Fruit fly (Drosophila melanogaster) whole organism, prepupa: Measurements from ENCODE around the gene stg.
A peak's percentile ranks its signal among the peaks of the same experiment; 100 is the strongest.

Experiments used
- CG10631 ChIP-seq: fragments of 200-800 bp; sonication (Bioruptor generic); optimal IDR thresholded peaks from 2 replicates; lab custom pipeline; 2016; ENCODE audit warnings: missing biosample characterization, missing genetic modification characterization
- CG11294 ChIP-seq: fragments of 200-800 bp; sonication (Bioruptor generic); IDR thresholded peaks from 2 replicates; pipeline ENCODE4 v1.3.6; 2022; ENCODE audit warnings: missing biosample characterization, missing genetic modification characterization
- CG15336 ChIP-seq: fragments of 200-800 bp; sonication (Bioruptor generic); IDR thresholded peaks from 2 replicates; pipeline ENCODE4 v1.3.6; 2022; ENCODE audit warnings: missing biosample characterization, missing genetic modification characterization
- CG1621 ChIP-seq: fragments of 200-800 bp; sonication (Bioruptor generic); optimal IDR thresholded peaks from 3 replicates; lab custom pipeline; 2018; ENCODE audit warnings: missing biosample characterization, mild to moderate bottlenecking, missing genetic modification characterization
- CG6792 ChIP-seq: fragments of 200-800 bp; sonication (Bioruptor generic); optimal IDR thresholded peaks from 3 replicates; lab custom pipeline; 2016; ENCODE audit warnings: missing biosample characterization, missing genetic modification characterization
- CG6854 ChIP-seq: fragments of 200-800 bp; sonication (Bioruptor generic); optimal IDR thresholded peaks from 2 replicates; lab custom pipeline; 2017; ENCODE audit warnings: missing biosample characterization, mild to moderate bottlenecking, missing genetic modification characterization
- Met ChIP-seq: fragments of 200-800 bp; sonication (Bioruptor generic); optimal IDR thresholded peaks from 3 replicates; lab custom pipeline; 2016; ENCODE audit warnings: missing biosample characterization, missing genetic modification characterization
- OdsH ChIP-seq: fragments of 200-800 bp; sonication (Bioruptor generic); optimal IDR thresholded peaks from 3 replicates; lab custom pipeline; 2016; ENCODE audit warnings: missing biosample characterization, missing genetic modification characterization
- Smox ChIP-seq: fragments of 200-800 bp; sonication (Bioruptor generic); optimal IDR thresholded peaks from 3 replicates; lab custom pipeline; 2016; ENCODE audit warnings: missing biosample characterization, missing genetic modification characterization
- esn ChIP-seq: fragments of 200-800 bp; sonication (Bioruptor generic); optimal IDR thresholded peaks from 2 replicates; lab custom pipeline; 2016; ENCODE audit warnings: missing biosample characterization, mild to moderate bottlenecking, missing genetic modification characterization, moderate library complexity
- fkh ChIP-seq: fragments of 200-800 bp; sonication (Bioruptor generic); optimal IDR thresholded peaks from 3 replicates; lab custom pipeline; 2017; ENCODE audit warnings: missing biosample characterization, mild to moderate bottlenecking, missing genetic modification characterization, moderate library complexity
- net ChIP-seq: fragments of 200-800 bp; sonication (Bioruptor generic); optimal IDR thresholded peaks from 3 replicates; lab custom pipeline; 2016; ENCODE audit warnings: missing biosample characterization, missing genetic modification characterization
- salr ChIP-seq, 2 experiments: fragments of 200-800 bp; sonication (Bioruptor generic); optimal IDR thresholded peaks; 3 replicates each; lab custom pipeline; 2016 to 2018; ENCODE audit warnings: missing biosample characterization in 2 of 2, missing genetic modification characterization in 2 of 2, mild to moderate bottlenecking in 1 of 2
- ss ChIP-seq, 2 experiments: fragments of 200-800 bp; sonication (Bioruptor generic); optimal IDR thresholded peaks; 2 replicates in 1 of 2; 3 replicates in 1 of 2; lab custom pipeline; 2017 to 2018; ENCODE audit warnings: mild to moderate bottlenecking in 2 of 2, missing biosample characterization in 2 of 2, missing genetic modification characterization in 2 of 2, moderate library complexity in 1 of 2

DNA sequence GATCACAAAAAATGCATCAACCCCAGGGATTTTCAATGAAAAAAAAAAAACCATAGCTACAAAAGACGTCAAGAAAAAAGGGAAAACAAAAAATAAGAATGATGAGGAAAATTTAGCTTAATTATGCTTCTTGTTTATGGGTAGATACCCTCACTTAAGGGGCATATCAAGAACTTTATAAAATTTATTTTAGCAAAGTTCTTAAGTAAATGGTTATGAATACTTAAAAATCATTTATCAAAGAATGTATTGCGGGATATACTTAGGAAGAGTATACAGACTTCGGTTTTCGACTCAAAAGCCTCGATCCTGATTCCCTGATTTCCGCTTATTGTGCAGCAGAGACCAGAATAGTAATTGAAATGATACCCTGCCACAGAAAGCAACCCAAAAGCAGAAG is 17.4 kb upstream of the stg start:
- no peak for TF ChIP-seq CG10631 (GFP tag; lab: Kevin White, UChicago)
- TF ChIP-seq net (GFP tag; lab: Kevin White, UChicago): no peak
- no peak for TF ChIP-seq esn (GFP tag; lab: Kevin White, UChicago)
- TF ChIP-seq CG11294 (GFP tag; lab: Robert Waterston, UW): no peak
- no peak for TF ChIP-seq fkh
- TF ChIP-seq salr (GFP tag; optimal IDR thresholded peaks at IDR 0.05; lab: Kevin White, UChicago): no peak
- peak in 1 of 2 experiments; percentile 10 for TF ChIP-seq ss (GFP tag; optimal IDR thresholded peaks at IDR 0.05; lab: Kevin White, UChicago)
- no peak for TF ChIP-seq Met (GFP tag; lab: Kevin White, UChicago)
- no peak for TF ChIP-seq CG1621 (tag; lab: Kevin White, UChicago)
- TF ChIP-seq CG6792: no peak
- TF ChIP-seq Smox (GFP tag; lab: Kevin White, UChicago): no peak
- TF ChIP-seq CG15336 (GFP tag; lab: Robert Waterston, UW): no peak
- TF ChIP-seq OdsH (GFP tag; lab: Kevin White, UChicago): no peak
- no peak for TF ChIP-seq CG6854 (GFP tag; lab: Kevin White, UChicago)
